Fruit fly (Drosophila melanogaster) whole organism, adult: ENCODE data around the gene CG32817.

Experiments used
- CG11617 ChIP-seq: fragments of 200-800 bp; sonication (Bioruptor generic); optimal IDR thresholded peaks from 2 replicates; lab custom pipeline; 2017; ENCODE audit warnings: mild to moderate bottlenecking, missing biosample characterization, missing genetic modification reagents, missing genetic modification characterization
- CG12768 ChIP-seq: fragments of 200-800 bp; sonication (Bioruptor generic); optimal IDR thresholded peaks from 2 replicates; lab custom pipeline; 2017; ENCODE audit warnings: missing biosample characterization, missing genetic modification characterization, mild to moderate bottlenecking, moderate library complexity, missing genetic modification reagents
- CG14711 ChIP-seq: fragments of 200-800 bp; sonication (Bioruptor generic); optimal IDR thresholded peaks from 2 replicates; lab custom pipeline; 2018; ENCODE audit warnings: missing biosample characterization, mild to moderate bottlenecking, missing genetic modification characterization, moderate library complexity
- CG1620 ChIP-seq: fragments of 200-800 bp; sonication (Bioruptor generic); optimal IDR thresholded peaks from 2 replicates; lab custom pipeline; 2016; ENCODE audit warnings: missing biosample characterization, missing genetic modification characterization
- CG33017 ChIP-seq: fragments of 200-800 bp; sonication (Bioruptor generic); optimal IDR thresholded peaks from 2 replicates; lab custom pipeline; 2018; ENCODE audit warnings: missing biosample characterization, mild to moderate bottlenecking, missing genetic modification characterization, moderate library complexity
- CG5204 ChIP-seq: fragments of 200-800 bp; sonication (Bioruptor generic); optimal IDR thresholded peaks from 2 replicates; lab custom pipeline; 2016; ENCODE audit warnings: missing biosample characterization, missing genetic modification characterization
- CG7045 ChIP-seq: fragments of 200-800 bp; sonication (Bioruptor generic); optimal IDR thresholded peaks from 2 replicates; lab custom pipeline; 2017; ENCODE audit warnings: missing biosample characterization, mild to moderate bottlenecking, missing genetic modification characterization
- CG7101 ChIP-seq: fragments of 200-800 bp; sonication (Bioruptor generic); optimal IDR thresholded peaks from 2 replicates; lab custom pipeline; 2018; ENCODE audit warnings: missing biosample characterization, mild to moderate bottlenecking, missing genetic modification characterization, moderate library complexity
- Clk ChIP-seq: fragments of 200-800 bp; sonication (Bioruptor generic); optimal IDR thresholded peaks from 2 replicates; lab custom pipeline; 2017; ENCODE audit warnings: missing biosample characterization, missing genetic modification characterization
- Crg-1 ChIP-seq: fragments of 200-800 bp; sonication (Bioruptor generic); optimal IDR thresholded peaks from 2 replicates; lab custom pipeline; 2016; ENCODE audit warnings: missing biosample characterization, missing genetic modification characterization
- Hr96 ChIP-seq: fragments of 200-800 bp; sonication (Bioruptor generic); optimal IDR thresholded peaks from 2 replicates; lab custom pipeline; 2016; ENCODE audit warnings: missing biosample characterization, missing genetic modification characterization
- Mnt ChIP-seq: fragments of 200-800 bp; sonication (Bioruptor generic); optimal IDR thresholded peaks from 2 replicates; lab custom pipeline; 2016; ENCODE audit warnings: missing biosample characterization, mild to moderate bottlenecking, missing genetic modification characterization
- bab1 ChIP-seq: fragments of 200-800 bp; sonication (Bioruptor generic); optimal IDR thresholded peaks from 3 replicates; lab custom pipeline; 2019; ENCODE audit warnings: missing biosample characterization, mild to moderate bottlenecking, missing genetic modification characterization, moderate library complexity
- cic ChIP-seq: fragments of 200-800 bp; sonication (Bioruptor generic); optimal IDR thresholded peaks from 2 replicates; lab custom pipeline; 2017; ENCODE audit warnings: missing biosample characterization, mild to moderate bottlenecking, missing genetic modification characterization, moderate library complexity
- cnc ChIP-seq, 2 experiments: fragments of >200 bp; optimal IDR thresholded peaks; 2 replicates each; lab custom pipeline; 2017
- kay ChIP-seq: fragments of 200-800 bp; sonication (Bioruptor generic); peaks from one replicate; lab custom pipeline; 2016; ENCODE audit warnings: missing biosample characterization, missing genetic modification characterization, borderline replicate concordance
- ovo ChIP-seq: fragments of 200-800 bp; sonication (Bioruptor generic); optimal IDR thresholded peaks from 2 replicates; lab custom pipeline; 2016; ENCODE audit warnings: missing biosample characterization, missing genetic modification characterization
- pad ChIP-seq: fragments of 200-800 bp; sonication (Bioruptor generic); optimal IDR thresholded peaks from 3 replicates; lab custom pipeline; 2017; ENCODE audit warnings: missing biosample characterization, missing genetic modification characterization, mild to moderate bottlenecking, moderate library complexity, missing genetic modification reagents
- tj ChIP-seq: fragments of 200-800 bp; sonication (Bioruptor generic); optimal IDR thresholded peaks from 3 replicates; lab custom pipeline; 2017; ENCODE audit warnings: missing biosample characterization, mild to moderate bottlenecking, missing genetic modification characterization, moderate library complexity
- toe ChIP-seq: fragments of 200-800 bp; sonication (Bioruptor generic); optimal IDR thresholded peaks from 2 replicates; lab custom pipeline; 2016; ENCODE audit warnings: missing biosample characterization, missing genetic modification characterization

The CG32817 gene

DNA sequence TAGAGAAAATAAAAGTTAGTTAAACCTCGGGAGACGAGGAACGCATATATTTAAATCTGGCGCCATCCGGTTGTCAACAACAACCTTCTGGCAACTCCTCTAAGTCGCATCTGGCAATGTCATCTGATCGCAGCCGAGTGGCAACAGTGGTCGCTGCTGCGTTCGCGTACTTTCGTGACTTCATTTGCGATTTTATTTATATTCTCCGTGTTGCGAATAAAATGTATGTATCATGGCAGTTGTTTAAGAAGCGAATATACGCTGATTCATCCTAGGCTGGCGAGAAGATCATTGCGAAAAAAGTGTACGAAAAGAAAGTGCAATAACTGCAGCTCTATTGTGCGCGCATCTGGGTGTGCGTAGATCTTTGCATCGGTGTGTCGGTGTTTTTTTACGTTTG is 17.5 kb downstream of the CG32817 start, which contains the start of gene svr:
Gene svr, plus strand, starts transcription at position 121 of the 400 bp plus-strand sequence.
- TF ChIP-seq cic (GFP tag; lab: Kevin White, UChicago) = peak; percentile 6
- peak; percentile 60 for TF ChIP-seq bab1 (GFP tag; lab: Kevin White, UChicago)
- no peak for TF ChIP-seq CG1620 (GFP tag; lab: Kevin White, UChicago)
- TF ChIP-seq tj (GFP tag; lab: Kevin White, UChicago) = peak; percentile 13
- TF ChIP-seq pad = no peak

DNA sequence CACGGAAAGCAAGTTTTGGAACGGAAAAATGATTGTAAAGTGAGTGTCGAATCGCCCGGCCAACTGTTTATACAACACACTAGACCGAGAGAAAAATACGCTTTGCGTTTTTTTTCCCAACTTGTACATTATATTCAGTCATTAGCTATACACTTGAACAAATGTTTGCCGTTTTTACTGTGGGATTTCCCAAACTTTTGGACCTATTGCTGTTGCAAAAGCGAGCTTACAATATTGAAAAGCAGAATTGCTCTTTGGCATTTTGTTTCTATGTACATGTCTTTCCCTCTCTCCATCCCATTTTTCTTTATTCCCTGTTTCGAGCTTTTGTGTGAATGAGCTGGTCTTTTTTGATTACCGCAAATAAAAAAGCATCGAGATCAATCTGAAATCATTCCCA is 18.6 kb downstream of the CG32817 start:
- TF ChIP-seq kay (GFP tag; lab: Kevin White, UChicago) = no peak
- TF ChIP-seq cic (GFP tag; lab: Kevin White, UChicago) = peak; percentile 14

dm6 chrX:498434-498833 is 19.6 kb downstream of the CG32817 start:
- TF ChIP-seq CG7045 (GFP tag; lab: Kevin White, UChicago) (no peak), CG14711 (tag; lab: Kevin White, UChicago) (no peak), pad (peak; percentile 1), cic (GFP tag; lab: Kevin White, UChicago) (no peak), CG12768 (GFP tag; lab: Kevin White, UChicago) (no peak), Mnt (GFP tag; lab: Kevin White, UChicago) (no peak), Hr96 (GFP tag; lab: Kevin White, UChicago) (no peak), CG5204 (GFP tag; lab: Kevin White, UChicago) (no peak), cnc (optimal IDR thresholded peaks at IDR 0.05; lab: Kevin White, UChicago) (no peak), CG7101 (tag; lab: Kevin White, UChicago) (peak; percentile 43), CG1620 (GFP tag; lab: Kevin White, UChicago) (no peak), bab1 (GFP tag; lab: Kevin White, UChicago) (no peak), ovo (GFP tag; lab: Kevin White, UChicago) (no peak), kay (GFP tag; lab: Kevin White, UChicago) (no peak), tj (GFP tag; lab: Kevin White, UChicago) (no peak)

dm6 chrX:498924-499588 is 20.2 kb downstream of the CG32817 start:
- no peak for TF ChIP-seq kay (GFP tag; lab: Kevin White, UChicago)
- no peak for TF ChIP-seq CG1620 (GFP tag; lab: Kevin White, UChicago)
- no peak for TF ChIP-seq CG12768 (GFP tag; lab: Kevin White, UChicago)
- no peak for TF ChIP-seq Mnt (GFP tag; lab: Kevin White, UChicago)
- no peak for TF ChIP-seq Crg-1 (GFP tag; lab: Kevin White, UChicago)
- TF ChIP-seq cic (GFP tag; lab: Kevin White, UChicago) = no peak
- no peak for TF ChIP-seq tj (GFP tag; lab: Kevin White, UChicago)
- TF ChIP-seq CG11617 = no peak

dm6 chrX:499589-500041 is 20.7 kb downstream of the CG32817 start:
- TF ChIP-seq pad (peak; percentile 81), ovo (GFP tag; lab: Kevin White, UChicago) (peak; percentile 59), kay (GFP tag; lab: Kevin White, UChicago) (no peak), CG12768 (GFP tag; lab: Kevin White, UChicago) (peak; percentile 83), CG1620 (GFP tag; lab: Kevin White, UChicago) (peak; percentile 50), toe (GFP tag; lab: Kevin White, UChicago) (peak; percentile 70), Mnt (GFP tag; lab: Kevin White, UChicago) (peak; percentile 78), tj (GFP tag; lab: Kevin White, UChicago) (peak; percentile 65), CG11617 (peak; percentile 84), cnc (optimal IDR thresholded peaks at IDR 0.05; lab: Kevin White, UChicago) (no peak), CG33017 (peak; percentile 79), CG7045 (GFP tag; lab: Kevin White, UChicago) (peak; percentile 83), Crg-1 (GFP tag; lab: Kevin White, UChicago) (peak; percentile 67), Clk (GFP tag; lab: Kevin White, UChicago) (peak; percentile 77), CG14711 (tag; lab: Kevin White, UChicago) (peak; percentile 75), Hr96 (GFP tag; lab: Kevin White, UChicago) (no peak), CG7101 (tag; lab: Kevin White, UChicago) (peak; percentile 90), CG5204 (GFP tag; lab: Kevin White, UChicago) (no peak), cic (GFP tag; lab: Kevin White, UChicago) (peak; percentile 73), bab1 (GFP tag; lab: Kevin White, UChicago) (peak; percentile 82)

DNA sequence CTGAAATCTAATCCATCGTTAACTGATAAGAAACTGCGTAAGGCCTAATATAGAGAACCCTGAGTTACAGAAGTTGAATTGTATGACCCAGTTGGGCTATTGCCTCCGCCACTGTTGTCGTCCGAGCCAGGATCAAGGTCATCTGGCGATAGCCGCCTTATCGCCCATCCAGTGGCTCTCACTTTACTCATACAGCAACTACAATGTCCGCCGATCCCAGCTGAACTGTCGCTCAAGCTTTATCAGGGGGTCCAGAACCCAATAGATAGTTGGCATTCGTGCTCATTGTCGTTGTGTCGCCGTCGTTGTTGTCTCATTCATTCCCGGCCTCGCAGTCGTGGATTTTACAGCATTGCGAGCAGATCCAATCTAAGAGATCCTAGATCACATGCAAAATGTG is 30.3 kb downstream of the CG32817 start, which contains the start of gene arg:
Gene arg, plus strand, starts transcription at position 319 of the 400 bp plus-strand sequence.
- TF ChIP-seq cic (GFP tag; lab: Kevin White, UChicago) = peak; percentile 3
- TF ChIP-seq toe (GFP tag; lab: Kevin White, UChicago) = no peak

DNA sequence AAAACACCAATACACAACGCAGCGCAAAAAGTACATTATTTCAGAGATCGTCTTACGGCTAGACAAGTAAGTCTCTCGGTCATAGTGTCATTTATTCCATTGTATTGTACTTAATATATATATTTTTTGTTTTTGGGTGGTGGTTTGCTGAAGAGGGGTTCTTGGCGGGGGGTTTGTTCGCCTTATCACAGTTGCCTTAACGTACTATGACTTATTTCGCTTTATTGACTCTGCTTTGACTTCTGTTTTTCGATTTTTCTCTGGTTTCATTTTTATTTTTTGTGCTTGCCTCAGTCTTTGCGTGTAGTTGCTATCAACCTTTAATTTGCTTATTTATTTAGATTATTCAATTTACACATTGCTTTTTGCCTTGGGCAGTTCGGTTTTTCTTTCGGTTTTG is 31.7 kb downstream of the CG32817 start:
- TF ChIP-seq CG7101 (tag; lab: Kevin White, UChicago) (no peak), Hr96 (GFP tag; lab: Kevin White, UChicago) (no peak), Clk (GFP tag; lab: Kevin White, UChicago) (no peak), ovo (GFP tag; lab: Kevin White, UChicago) (no peak), CG11617 (no peak), toe (GFP tag; lab: Kevin White, UChicago) (no peak)
